Worm (Caenorhabditis elegans): ENCODE results near the gene M79.2.

M79.2 gene

ce11 chrX:10597554-10598191 lies 30.9 kb downstream of the M79.2 start (continued):
- no peak for TF ChIP-seq lin-35 (GFP tag; optimal IDR thresholded peaks at IDR 0.05)
- TF ChIP-seq grh-1 (GFP tag; IDR thresholded peaks at IDR 0.05), result no peak
- TF ChIP-seq fkh-10 (GFP tag; optimal IDR thresholded peaks at IDR 0.05), result no peak
- no peak for TF ChIP-seq fkh-8 (tag; optimal IDR thresholded peaks at IDR 0.05)
- peak; percentile 30 for TF ChIP-seq nhr-20 (tag; optimal IDR thresholded peaks at IDR 0.05)
- no peak for TF ChIP-seq snpc-4 (tag; optimal IDR thresholded peaks at IDR 0.05)
- TF ChIP-seq swsn-7 (tag; optimal IDR thresholded peaks at IDR 0.05), result peak; percentile 42
- TF ChIP-seq vab-15 (tag; optimal IDR thresholded peaks at IDR 0.05), result no peak
- TF ChIP-seq unc-86 (tag; optimal IDR thresholded peaks at IDR 0.05), result peak; percentile 12
- TF ChIP-seq ceh-88 (GFP tag; IDR thresholded peaks at IDR 0.05), result no peak
- TF ChIP-seq lin-14 (GFP tag; optimal IDR thresholded peaks at IDR 0.05), result peak; percentile 71
- TF ChIP-seq nhr-28 (tag; optimal IDR thresholded peaks at IDR 0.05), result no peak
- peak in 2 of 3 experiments; percentile 50 to 51 for TF ChIP-seq ceh-82 (tag; optimal IDR thresholded peaks at IDR 0.05)
- TF ChIP-seq pqm-1 (tag; optimal IDR thresholded peaks at IDR 0.05), result no peak
- TF ChIP-seq C16A3.4 (tag; optimal IDR thresholded peaks at IDR 0.05), result no peak
- TF ChIP-seq sox-4 (tag; optimal IDR thresholded peaks at IDR 0.05), result no peak
- TF ChIP-seq pag-3 (tag; optimal IDR thresholded peaks at IDR 0.05; ENCODE audit: borderline replicate concordance, insufficient read depth), result no peak
- TF ChIP-seq nhr-77 (tag; optimal IDR thresholded peaks at IDR 0.05), result no peak
- TF ChIP-seq lin-39 (tag; optimal IDR thresholded peaks at IDR 0.05), result no peak
- TF ChIP-seq ceh-90 (tag; optimal IDR thresholded peaks at IDR 0.05), result no peak
- TF ChIP-seq isw-1 (GFP tag; IDR thresholded peaks at IDR 0.05), result no peak; the same call in 1 of the 2 replicates
- TF ChIP-seq lsy-2 (tag; optimal IDR thresholded peaks at IDR 0.05), result no peak
- TF ChIP-seq skn-1 (tag; optimal IDR thresholded peaks at IDR 0.05), result no peak
- TF ChIP-seq xbp-1 (tag; optimal IDR thresholded peaks at IDR 0.05), result peak; percentile 26
- peak; percentile 15 for TF ChIP-seq mep-1 (tag; optimal IDR thresholded peaks at IDR 0.05)
- peak in 1 of 2 experiments; percentile 63 for TF ChIP-seq ztf-11 (tag; optimal IDR thresholded peaks at IDR 0.05)
- peak; percentile 55 for TF ChIP-seq nhr-71 (tag; optimal IDR thresholded peaks at IDR 0.05)
- TF ChIP-seq nhr-11 (tag; optimal IDR thresholded peaks at IDR 0.05), result no peak
- TF ChIP-seq unc-30 (tag; optimal IDR thresholded peaks at IDR 0.05), result no peak
- TF ChIP-seq mef-2 (tag; optimal IDR thresholded peaks at IDR 0.05), result no peak
- TF ChIP-seq ceh-63 (GFP tag; optimal IDR thresholded peaks at IDR 0.05), result no peak
- peak; percentile 48 for TF ChIP-seq tbx-2 (tag; optimal IDR thresholded peaks at IDR 0.05)
- no peak for TF ChIP-seq unc-98 (GFP tag; IDR thresholded peaks at IDR 0.05)
- no peak for TF ChIP-seq irx-1 (tag; optimal IDR thresholded peaks at IDR 0.05)
- TF ChIP-seq nhr-76 (tag; optimal IDR thresholded peaks at IDR 0.05), result no peak
- TF ChIP-seq ets-5 (GFP tag; IDR thresholded peaks at IDR 0.05), result no peak
- no peak for TF ChIP-seq lir-3 (tag; optimal IDR thresholded peaks at IDR 0.05; ENCODE audit: poor library complexity)
- no peak for TF ChIP-seq tlp-1 (tag; optimal IDR thresholded peaks at IDR 0.05)
- TF ChIP-seq C04F5.9 (tag; optimal IDR thresholded peaks at IDR 0.05), result no peak

- TF ChIP-seq ztf-4 (tag; optimal IDR thresholded peaks at IDR 0.05) (no peak), unc-30 (tag; optimal IDR thresholded peaks at IDR 0.05) (no peak), irx-1 (tag; optimal IDR thresholded peaks at IDR 0.05) (no peak), C34B4.2 (tag; optimal IDR thresholded peaks at IDR 0.05) (no peak), hlh-4 (tag; optimal IDR thresholded peaks at IDR 0.05) (no peak), C04F5.9 (tag; optimal IDR thresholded peaks at IDR 0.05) (no peak), isw-1 (GFP tag; IDR thresholded peaks at IDR 0.05) (no peak), aly-2 (tag; optimal IDR thresholded peaks at IDR 0.05) (no peak), ceh-82 (tag; optimal IDR thresholded peaks at IDR 0.05) (no peak), dpl-1 (GFP tag; optimal IDR thresholded peaks at IDR 0.05) (no peak), fkh-10 (GFP tag; optimal IDR thresholded peaks at IDR 0.05) (no peak), hpl-2 (GFP tag; optimal IDR thresholded peaks at IDR 0.05) (no peak), nhr-77 (tag; optimal IDR thresholded peaks at IDR 0.05) (no peak), pag-3 (tag; optimal IDR thresholded peaks at IDR 0.05; ENCODE audit: borderline replicate concordance, insufficient read depth) (no peak), snu-23 (GFP tag; optimal IDR thresholded peaks at IDR 0.05) (peak; percentile 37), lin-14 (GFP tag; optimal IDR thresholded peaks at IDR 0.05) (peak; percentile 61), lin-35 (GFP tag; optimal IDR thresholded peaks at IDR 0.05) (no peak), ceh-63 (GFP tag; optimal IDR thresholded peaks at IDR 0.05) (no peak), nhr-12 (tag; optimal IDR thresholded peaks at IDR 0.05) (no peak), blmp-1 (tag; optimal IDR thresholded peaks at IDR 0.05) (peak; percentile 64), lin-15B (tag; optimal IDR thresholded peaks at IDR 0.05) (no peak), ceh-90 (tag; optimal IDR thresholded peaks at IDR 0.05) (no peak), mep-1 (tag; optimal IDR thresholded peaks at IDR 0.05) (no peak), nhr-20 (tag; optimal IDR thresholded peaks at IDR 0.05) (peak; percentile 9), hlh-17 (GFP tag; optimal IDR thresholded peaks at IDR 0.05; ENCODE audit: borderline replicate concordance) (no peak), sup-37 (GFP tag; optimal IDR thresholded peaks at IDR 0.05) (no peak)
Measured at ce11 chrX:10596420-10596907, 32.1 kb downstream of the M79.2 start.
